Fruit fly (Drosophila melanogaster): Measurements from ENCODE around the gene CG4733.

CG4733 gene

DNA sequence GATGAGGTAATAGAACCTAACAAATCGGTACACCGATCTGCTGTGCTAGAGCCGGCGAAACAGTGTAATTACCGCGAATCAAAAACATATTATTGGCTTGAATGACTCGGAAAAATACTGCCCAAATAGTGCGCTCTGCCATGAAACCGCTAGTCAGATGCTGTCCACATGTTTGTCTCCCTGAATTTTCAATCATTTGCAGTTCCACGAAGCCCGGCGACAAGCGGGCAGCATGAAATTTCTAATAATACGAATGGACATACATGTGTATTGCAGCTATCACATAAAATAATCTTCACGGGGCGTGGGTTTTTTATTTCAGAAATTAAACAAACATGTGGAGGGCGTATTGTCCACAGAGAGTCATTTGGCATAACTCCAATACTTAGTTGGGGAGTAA lies 31.5 kb upstream of the CG4733 start:
- peak in 1 of 2 experiments; percentile 4 for TF ChIP-seq cnc (optimal IDR thresholded peaks at IDR 0.05)
- TF ChIP-seq tj (GFP tag; optimal IDR thresholded peaks at IDR 0.05): no peak
- no peak for TF ChIP-seq Clk (GFP tag; optimal IDR thresholded peaks at IDR 0.05)

DNA sequence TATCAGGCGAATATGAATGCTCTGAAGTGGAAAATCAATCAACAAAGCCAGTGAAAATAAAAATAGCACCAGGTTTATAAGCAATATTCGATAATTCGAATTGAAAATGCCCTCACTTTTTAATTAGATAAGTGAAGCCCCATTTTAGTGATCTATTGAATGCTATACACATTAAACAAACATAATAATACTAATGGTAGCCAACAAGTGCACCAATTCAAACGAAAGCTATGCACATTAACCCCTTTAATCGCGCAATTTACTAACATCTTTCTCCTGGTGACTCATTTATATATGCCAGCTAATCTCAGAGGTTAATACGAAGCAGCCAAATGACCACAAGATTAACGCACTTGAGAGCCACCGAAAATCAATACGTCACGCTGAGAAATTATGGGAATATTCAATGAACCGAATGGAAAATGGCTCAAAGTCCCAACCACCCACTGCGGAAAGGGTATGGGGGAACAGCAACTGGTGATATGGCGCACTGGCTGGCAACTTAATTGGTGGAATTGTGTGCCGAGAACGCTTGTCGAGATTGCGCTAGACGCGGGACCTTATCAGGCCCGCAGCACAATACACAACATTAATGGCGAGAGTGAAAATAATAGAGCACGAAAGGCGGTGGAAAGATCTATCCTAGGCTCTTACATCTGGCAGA lies 31.0 kb upstream of the CG4733 start:
- peak; percentile 55 for TF ChIP-seq Hr96 (GFP tag; optimal IDR thresholded peaks at IDR 0.05)
- TF ChIP-seq bab1 (GFP tag; optimal IDR thresholded peaks at IDR 0.05): no peak
- TF ChIP-seq CG11617 (GFP tag; optimal IDR thresholded peaks at IDR 0.05): peak; percentile 62
- peak; percentile 16 for TF ChIP-seq CG1620 (GFP tag; optimal IDR thresholded peaks at IDR 0.05)
- no peak for TF ChIP-seq Clk (GFP tag; optimal IDR thresholded peaks at IDR 0.05)
- peak; percentile 52 for TF ChIP-seq Mnt (GFP tag; optimal IDR thresholded peaks at IDR 0.05)
- TF ChIP-seq ovo (GFP tag; optimal IDR thresholded peaks at IDR 0.05): peak; percentile 14
- TF ChIP-seq pad (GFP tag; optimal IDR thresholded peaks at IDR 0.05): peak; percentile 7
- no peak for TF ChIP-seq CG14711 (tag; optimal IDR thresholded peaks at IDR 0.05)
- TF ChIP-seq cic (GFP tag; optimal IDR thresholded peaks at IDR 0.05): peak; percentile 91
- TF ChIP-seq toe (GFP tag; optimal IDR thresholded peaks at IDR 0.05): peak; percentile 42
- TF ChIP-seq CG33017 (tag; optimal IDR thresholded peaks at IDR 0.05): no peak
- TF ChIP-seq CG5204 (GFP tag; optimal IDR thresholded peaks at IDR 0.05): no peak
- TF ChIP-seq tj (GFP tag; optimal IDR thresholded peaks at IDR 0.05): no peak
- TF ChIP-seq CG7045 (GFP tag; optimal IDR thresholded peaks at IDR 0.05): peak; percentile 54
- TF ChIP-seq Crg-1 (GFP tag; optimal IDR thresholded peaks at IDR 0.05): no peak
- TF ChIP-seq cnc (optimal IDR thresholded peaks at IDR 0.05): no peak
- TF ChIP-seq CG7101 (tag; optimal IDR thresholded peaks at IDR 0.05): no peak
- TF ChIP-seq kay (GFP tag; ENCODE audit: borderline replicate concordance): no peak
- TF ChIP-seq CG12768 (GFP tag; optimal IDR thresholded peaks at IDR 0.05): peak; percentile 94

DNA sequence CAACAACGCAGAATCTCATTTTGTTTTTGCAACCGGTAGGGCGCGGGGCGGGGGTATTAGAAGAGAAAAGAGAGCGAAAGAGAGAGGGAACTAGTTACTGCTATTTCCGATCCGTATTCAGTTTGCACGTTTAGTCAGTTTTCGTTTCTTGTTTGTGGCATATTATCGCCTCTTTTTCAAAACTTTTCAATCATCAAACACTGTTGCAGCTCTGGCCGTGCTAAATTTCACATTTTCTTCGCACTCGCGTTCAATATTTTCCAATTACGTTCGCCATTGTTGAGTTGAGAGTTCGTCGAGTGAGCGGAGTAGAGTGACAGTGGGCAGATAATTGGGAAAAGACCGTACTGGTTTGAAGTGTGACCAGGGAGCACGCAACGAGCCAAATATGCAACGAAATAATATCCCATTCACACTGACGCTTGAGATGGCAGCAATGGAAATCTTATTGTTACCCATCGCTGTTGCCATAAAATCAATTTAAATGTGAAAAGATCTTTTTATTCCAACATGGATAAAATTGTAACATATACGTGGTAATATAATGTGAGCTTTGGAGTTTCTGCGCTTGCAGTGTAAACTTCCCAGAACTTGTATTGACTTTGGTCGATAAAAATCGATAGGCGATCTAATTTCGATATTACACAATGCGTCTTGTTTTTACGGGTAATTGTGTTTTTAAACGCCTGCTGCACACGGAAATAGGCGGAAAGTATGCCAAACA lies 29.3 kb upstream of the CG4733 start, which contains the start of the genes Ire1 and Mrm2:
Gene Ire1 (minus strand): TSS at position 296 of the 724 bp plus-strand sequence.
Gene Mrm2 (plus strand): TSS at position 615 of the 724 bp plus-strand sequence.
- peak; percentile 42 for TF ChIP-seq bab1 (GFP tag; optimal IDR thresholded peaks at IDR 0.05)
- no peak for TF ChIP-seq CG5204 (GFP tag; optimal IDR thresholded peaks at IDR 0.05)
- TF ChIP-seq cnc (optimal IDR thresholded peaks at IDR 0.05): no peak
- peak; percentile 53 for TF ChIP-seq CG14711 (tag; optimal IDR thresholded peaks at IDR 0.05)
- peak; percentile 66 for TF ChIP-seq Crg-1 (GFP tag; optimal IDR thresholded peaks at IDR 0.05)
- peak; percentile 78 for TF ChIP-seq CG11617 (GFP tag; optimal IDR thresholded peaks at IDR 0.05)
- peak; percentile 61 for TF ChIP-seq pad (GFP tag; optimal IDR thresholded peaks at IDR 0.05)
- no peak for TF ChIP-seq kay (GFP tag; ENCODE audit: borderline replicate concordance)
- peak; percentile 86 for TF ChIP-seq Hr96 (GFP tag; optimal IDR thresholded peaks at IDR 0.05)
- TF ChIP-seq CG33017 (tag; optimal IDR thresholded peaks at IDR 0.05): peak; percentile 38
- TF ChIP-seq CG1620 (GFP tag; optimal IDR thresholded peaks at IDR 0.05): peak; percentile 88
- TF ChIP-seq tj (GFP tag; optimal IDR thresholded peaks at IDR 0.05): peak; percentile 45
- TF ChIP-seq CG7101 (tag; optimal IDR thresholded peaks at IDR 0.05): peak; percentile 73
- peak; percentile 67 for TF ChIP-seq CG7045 (GFP tag; optimal IDR thresholded peaks at IDR 0.05)
- TF ChIP-seq toe (GFP tag; optimal IDR thresholded peaks at IDR 0.05): peak; percentile 94
- TF ChIP-seq Mnt (GFP tag; optimal IDR thresholded peaks at IDR 0.05): peak; percentile 59
- peak; percentile 67 for TF ChIP-seq CG12768 (GFP tag; optimal IDR thresholded peaks at IDR 0.05)
- peak; percentile 13 for TF ChIP-seq cic (GFP tag; optimal IDR thresholded peaks at IDR 0.05)
- peak; percentile 77 for TF ChIP-seq ovo (GFP tag; optimal IDR thresholded peaks at IDR 0.05)
- peak; percentile 70 for TF ChIP-seq Clk (GFP tag; optimal IDR thresholded peaks at IDR 0.05)

DNA sequence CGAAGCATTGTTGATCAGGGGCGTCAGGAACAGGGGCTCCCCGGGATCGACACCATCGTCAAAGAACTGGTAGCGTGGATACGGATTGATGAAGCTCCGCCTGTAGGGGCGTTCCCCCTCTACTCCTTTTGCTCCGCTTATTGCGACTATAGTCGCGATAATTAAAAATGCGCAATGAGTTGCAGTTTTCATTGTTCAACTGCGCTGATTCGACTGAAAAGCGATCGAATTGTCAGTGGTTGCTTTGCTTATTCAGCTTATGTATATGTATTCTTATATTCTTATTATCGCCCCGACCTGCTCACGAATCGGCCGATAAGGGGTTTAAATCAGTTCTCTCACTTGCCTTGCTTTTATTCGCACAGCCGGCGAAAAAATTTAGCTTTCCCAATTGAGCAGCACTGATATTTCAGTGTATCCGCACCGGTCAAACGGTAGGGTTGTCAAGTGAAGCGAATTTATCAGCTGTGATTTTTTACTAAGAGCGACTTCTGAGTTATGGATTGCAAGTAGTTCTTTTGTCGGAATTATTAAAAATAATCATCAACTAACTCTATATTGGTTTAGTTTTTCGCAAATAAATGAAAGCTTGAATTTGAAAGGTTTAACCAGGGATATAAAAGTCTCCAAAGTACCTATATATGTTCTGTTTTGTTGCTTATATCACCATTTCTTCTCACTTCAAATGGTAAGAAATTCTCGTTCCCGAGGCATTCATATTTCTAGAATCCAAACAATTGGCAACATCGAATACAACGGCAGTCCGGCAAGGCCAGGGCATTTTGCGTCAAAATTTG lies 26.3 kb upstream of the CG4733 start, which contains the start of the genes CG4572 and CG4686:
Gene CG4572 (minus strand): TSS at position 415 of the 797 bp plus-strand sequence.
Gene CG4686 (plus strand): TSS at position 518 of the 797 bp plus-strand sequence.
- TF ChIP-seq ovo (GFP tag; optimal IDR thresholded peaks at IDR 0.05) (peak; percentile 64), CG33017 (tag; optimal IDR thresholded peaks at IDR 0.05) (peak; percentile 72), tj (GFP tag; optimal IDR thresholded peaks at IDR 0.05) (peak; percentile 99), CG7045 (GFP tag; optimal IDR thresholded peaks at IDR 0.05) (peak; percentile 88), CG5204 (GFP tag; optimal IDR thresholded peaks at IDR 0.05) (peak; percentile 90), bab1 (GFP tag; optimal IDR thresholded peaks at IDR 0.05) (peak; percentile 82), Hr96 (GFP tag; optimal IDR thresholded peaks at IDR 0.05) (peak; percentile 91), Mnt (GFP tag; optimal IDR thresholded peaks at IDR 0.05) (peak; percentile 55), Clk (GFP tag; optimal IDR thresholded peaks at IDR 0.05) (peak; percentile 65), CG12768 (GFP tag; optimal IDR thresholded peaks at IDR 0.05) (peak; percentile 78), CG14711 (tag; optimal IDR thresholded peaks at IDR 0.05) (peak; percentile 97), toe (GFP tag; optimal IDR thresholded peaks at IDR 0.05) (peak; percentile 77), cic (GFP tag; optimal IDR thresholded peaks at IDR 0.05) (peak; percentile 75), pad (GFP tag; optimal IDR thresholded peaks at IDR 0.05) (peak; percentile 69), CG7101 (tag; optimal IDR thresholded peaks at IDR 0.05) (peak; percentile 77), cnc (optimal IDR thresholded peaks at IDR 0.05) (peak; percentile 84 to 96), kay (GFP tag; ENCODE audit: borderline replicate concordance) (no peak), CG11617 (GFP tag; optimal IDR thresholded peaks at IDR 0.05) (peak; percentile 87), Crg-1 (GFP tag; optimal IDR thresholded peaks at IDR 0.05) (peak; percentile 82), CG1620 (GFP tag; optimal IDR thresholded peaks at IDR 0.05) (peak; percentile 73)
